Worm (Caenorhabditis elegans) whole organism, early embryonic: Measurements from ENCODE around the gene T20B5.2.

Experiments used
- B0310.2 ChIP-seq: sonication (generic microtip); optimal IDR thresholded peaks from 2 replicates; lab custom pipeline; 2016; ENCODE audit warnings: mild to moderate bottlenecking, missing genetic modification characterization, missing compliant biosample characterization
- F13C5.2 ChIP-seq: sonication (generic microtip); optimal IDR thresholded peaks from 2 replicates; lab custom pipeline; 2017; ENCODE audit warnings: mild to moderate bottlenecking, missing genetic modification characterization, inconsistent platforms, missing compliant biosample characterization
- aly-1 ChIP-seq: sonication (generic microtip); optimal IDR thresholded peaks from 2 replicates; lab custom pipeline; 2016; ENCODE audit warnings: missing genetic modification characterization, missing compliant biosample characterization
- sea-1 ChIP-seq: fragments of 200-800 bp; sonication (Bioruptor generic); conservative IDR thresholded peaks from 2 replicates; pipeline ENCODE4 v1.3.6; 2022; ENCODE audit warnings: missing genetic modification characterization, missing compliant biosample characterization
- tra-4 ChIP-seq: sonication (generic microtip); optimal IDR thresholded peaks from 2 replicates; lab custom pipeline; 2017; ENCODE audit warnings: missing genetic modification characterization, missing compliant biosample characterization

- TF ChIP-seq B0310.2 (tag; lab: Kevin White, UChicago) (no peak), tra-4 (no peak), sea-1 (no peak), F13C5.2 (tag; lab: Kevin White, UChicago) (no peak), aly-1 (tag; lab: Kevin White, UChicago) (no peak)
These were observed 5.3 kb downstream of the T20B5.2 start for ce11 chrX:9336227-9336626.
